Worm (Caenorhabditis elegans): Measurements from ENCODE around the gene aly-2.

DNA sequence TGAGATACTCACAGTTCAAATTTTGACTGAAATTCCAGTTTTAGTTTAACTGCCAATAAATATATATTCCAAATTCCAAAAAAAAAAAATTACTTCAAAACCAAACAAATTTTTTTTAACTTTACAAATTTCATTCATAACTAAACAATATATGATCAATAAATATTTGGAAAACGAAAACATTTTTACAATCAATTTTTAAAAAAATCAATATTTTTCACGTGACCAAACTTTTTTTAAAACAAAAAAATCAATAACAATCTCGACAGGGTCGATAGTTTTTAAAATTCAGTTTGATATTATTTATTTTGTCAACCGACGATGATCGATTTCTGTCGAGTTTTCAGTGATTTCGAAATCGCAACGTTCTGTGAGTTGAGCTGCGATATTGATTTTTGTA is 2.9 kb downstream of the aly-2 start, which contains the start of gene F23B2.7:
- TF ChIP-seq ztf-11 (tag; optimal IDR thresholded peaks at IDR 0.05), result no peak
- no peak for TF ChIP-seq sma-3 (GFP tag; optimal IDR thresholded peaks at IDR 0.05)
- TF ChIP-seq unc-62 (GFP tag; optimal IDR thresholded peaks at IDR 0.05), result no peak
- TF ChIP-seq mab-5 (tag; optimal IDR thresholded peaks at IDR 0.05), result no peak
- no peak for TF ChIP-seq nhr-11 (tag; optimal IDR thresholded peaks at IDR 0.05)
